Worm (Caenorhabditis elegans): ENCODE data around the gene algn-1.

- TF ChIP-seq blmp-1 (tag; optimal IDR thresholded peaks at IDR 0.05): no peak
- TF ChIP-seq elt-1 (tag; optimal IDR thresholded peaks at IDR 0.05; ENCODE audit: borderline replicate concordance, insufficient read depth): no peak
Measured at ce11 chrIII:6442305-6443125, 17.4 kb upstream of the algn-1 start, which contains the start of gene mel-32.

Data from whole organism, mixed stage, embryonic.